Worm (Caenorhabditis elegans): ENCODE results near the gene Y46D2A.2.

DNA sequence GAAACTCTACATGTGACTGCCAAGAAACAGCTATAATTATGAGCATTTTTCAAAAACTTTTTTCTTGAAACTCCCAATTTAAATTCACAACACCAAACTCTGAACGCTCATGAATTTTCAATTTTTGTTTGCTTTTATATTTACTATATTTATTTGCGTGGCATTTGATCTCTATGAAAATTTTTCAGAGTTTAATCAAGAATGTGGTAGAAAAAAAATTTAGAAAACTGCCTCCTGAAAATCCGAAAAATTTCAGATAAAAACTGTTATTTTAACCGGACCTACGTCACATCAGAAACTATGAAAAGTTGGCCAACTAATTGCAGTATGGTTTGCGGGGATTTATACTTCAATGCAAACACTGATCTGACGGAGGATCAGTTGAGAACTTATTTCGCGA, 9.0 kb upstream of the Y46D2A.2 start, which contains the start of gene irld-27:
- TF ChIP-seq ceh-6 (GFP tag; optimal IDR thresholded peaks at IDR 0.05) (no peak), pag-3 (tag; optimal IDR thresholded peaks at IDR 0.05; ENCODE audit: borderline replicate concordance) (no peak), unc-3 (GFP tag; conservative IDR thresholded peaks at IDR 0.05) (no peak), unc-3 (tag; optimal IDR thresholded peaks at IDR 0.05) (no peak), pqm-1 (tag; optimal IDR thresholded peaks at IDR 0.05) (no peak)
